Fruit fly (Drosophila melanogaster) whole organism, embryonic: Measurements from ENCODE around the gene CG17190.
A peak's percentile ranks its signal among the peaks of the same experiment; 100 is the strongest.

ENCODE experiments used
- B-H2 ChIP-seq: fragments of 200-800 bp; sonication (Bioruptor generic); optimal IDR thresholded peaks from 2 replicates; lab custom pipeline; 2018; ENCODE audit warnings: missing biosample characterization, mild to moderate bottlenecking, missing genetic modification characterization
- Bteb2 ChIP-seq: fragments of 200-800 bp; sonication (Bioruptor generic); optimal IDR thresholded peaks from 2 replicates; lab custom pipeline; 2016; ENCODE audit warnings: missing biosample characterization, missing genetic modification characterization
- CG10321 ChIP-seq: fragments of 200-800 bp; sonication (Bioruptor generic); IDR thresholded peaks from 2 replicates; pipeline ENCODE4 v1.3.6; 2022; ENCODE audit warnings: missing biosample characterization, missing genetic modification characterization
- CG11085 ChIP-seq: fragments of 200-800 bp; sonication (Bioruptor generic); IDR thresholded peaks from 2 replicates; pipeline ENCODE4 v1.3.6; 2022; ENCODE audit warnings: missing biosample characterization, missing genetic modification characterization
- CG11093 ChIP-seq: fragments of 200-800 bp; sonication (Bioruptor generic); IDR thresholded peaks from 3 replicates; pipeline ENCODE4 v1.3.6; 2022; ENCODE audit warnings: missing biosample characterization, missing genetic modification characterization
- CG12299 ChIP-seq: fragments of 200-800 bp; sonication (Bioruptor generic); optimal IDR thresholded peaks from 2 replicates; lab custom pipeline; 2018; ENCODE audit warnings: missing biosample characterization, mild to moderate bottlenecking, missing genetic modification characterization
- CG12942 ChIP-seq: fragments of 200-800 bp; sonication (Bioruptor generic); optimal IDR thresholded peaks from 3 replicates; lab custom pipeline; 2016; ENCODE audit warnings: missing biosample characterization, missing genetic modification characterization
- CG13424 ChIP-seq: fragments of 200-800 bp; sonication (Bioruptor generic); optimal IDR thresholded peaks from 2 replicates; lab custom pipeline; 2019; ENCODE audit warnings: missing biosample characterization, mild to moderate bottlenecking, missing genetic modification characterization, moderate library complexity
- CG14860 ChIP-seq: fragments of 200-800 bp; sonication (Bioruptor generic); IDR thresholded peaks from 3 replicates; pipeline ENCODE4 v1.3.6; 2022; ENCODE audit warnings: missing biosample characterization, missing genetic modification characterization; ENCODE audit not compliant: partially characterized antibody
- CG17612 ChIP-seq: fragments of 200-800 bp; sonication (Bioruptor generic); IDR thresholded peaks from 2 replicates; pipeline ENCODE4 v1.3.6; 2022; ENCODE audit warnings: missing biosample characterization, missing genetic modification characterization
- CG18011 ChIP-seq: fragments of 200-800 bp; sonication (Bioruptor generic); optimal IDR thresholded peaks from 2 replicates; lab custom pipeline; 2017; ENCODE audit warnings: missing biosample characterization, missing genetic modification characterization, mild to moderate bottlenecking, moderate library complexity, missing genotype
- CG18619 ChIP-seq: fragments of 200-800 bp; sonication (Bioruptor generic); optimal IDR thresholded peaks from 3 replicates; lab custom pipeline; 2017; ENCODE audit warnings: missing biosample characterization, mild to moderate bottlenecking, missing genetic modification characterization
- CG2116 ChIP-seq: fragments of 200-800 bp; sonication (Bioruptor generic); optimal IDR thresholded peaks from 3 replicates; lab custom pipeline; 2018; ENCODE audit warnings: missing biosample characterization, mild to moderate bottlenecking, missing genetic modification characterization
- CG2678 ChIP-seq: fragments of 200-800 bp; sonication (Bioruptor generic); optimal IDR thresholded peaks from 3 replicates; lab custom pipeline; 2019; ENCODE audit warnings: missing biosample characterization, mild to moderate bottlenecking, missing genetic modification characterization, moderate library complexity
- CG2875 ChIP-seq: fragments of 200-800 bp; sonication (Bioruptor generic); optimal IDR thresholded peaks from 2 replicates; lab custom pipeline; 2017; ENCODE audit warnings: missing biosample characterization, mild to moderate bottlenecking, missing genetic modification characterization, missing genetic modification reagents
- CG30020 ChIP-seq: fragments of 200-800 bp; optimal IDR thresholded peaks from 2 replicates; lab custom pipeline; 2019; ENCODE audit warnings: missing biosample characterization, mild to moderate bottlenecking, missing genetic modification characterization, moderate library complexity
- CG31365 ChIP-seq: fragments of 200-800 bp; sonication (Bioruptor generic); optimal IDR thresholded peaks from 2 replicates; lab custom pipeline; 2018; ENCODE audit warnings: missing biosample characterization, mild to moderate bottlenecking, missing genetic modification characterization
- CG42726 ChIP-seq: fragments of 200-800 bp; sonication (Bioruptor generic); IDR thresholded peaks from 2 replicates; pipeline ENCODE4 v1.3.6; 2022; ENCODE audit warnings: missing biosample characterization, missing genetic modification characterization; ENCODE audit not compliant: partially characterized antibody
- CG4404 ChIP-seq: fragments of 200-800 bp; sonication (Bioruptor generic); IDR thresholded peaks from 2 replicates; pipeline ENCODE4 v1.3.6; 2022; ENCODE audit warnings: missing biosample characterization, missing genetic modification characterization
- CG4617 ChIP-seq: fragments of 200-800 bp; sonication (Bioruptor generic); optimal IDR thresholded peaks from 3 replicates; lab custom pipeline; 2016; ENCODE audit warnings: missing biosample characterization, missing genetic modification characterization, borderline replicate concordance
- CG4854 ChIP-seq: fragments of 200-800 bp; sonication (Bioruptor generic); optimal IDR thresholded peaks from 2 replicates; lab custom pipeline; 2016; ENCODE audit warnings: missing biosample characterization, missing genetic modification characterization, inconsistent platforms
- CG7786 ChIP-seq: fragments of 200-800 bp; sonication (Bioruptor generic); optimal IDR thresholded peaks from 2 replicates; lab custom pipeline; 2016; ENCODE audit warnings: missing biosample characterization, missing genetic modification characterization
- CG8478 ChIP-seq: fragments of >200 bp; optimal IDR thresholded peaks from 2 replicates; lab custom pipeline; 2018
- CG8924 ChIP-seq: fragments of 200-800 bp; optimal IDR thresholded peaks from 3 replicates; lab custom pipeline; 2019; ENCODE audit warnings: missing biosample characterization, mild to moderate bottlenecking, missing genetic modification characterization, moderate library complexity
- CG9797 ChIP-seq: fragments of 200-800 bp; sonication (Bioruptor generic); optimal IDR thresholded peaks from 3 replicates; lab custom pipeline; 2018; ENCODE audit warnings: missing biosample characterization, mild to moderate bottlenecking, missing genetic modification characterization
- CTCF ChIP-seq: fragments of 200-800 bp; sonication (Bioruptor generic); optimal IDR thresholded peaks from 2 replicates; lab custom pipeline; 2017; ENCODE audit warnings: missing biosample characterization, mild to moderate bottlenecking, missing genetic modification characterization, moderate library complexity
- Doc2 ChIP-seq: fragments of 200-800 bp; sonication (Bioruptor generic); IDR thresholded peaks from 2 replicates; pipeline ENCODE4 v1.3.6; 2022; ENCODE audit warnings: missing biosample characterization, missing genetic modification characterization
- Fer2 ChIP-seq: fragments of 200-800 bp; sonication (Bioruptor generic); optimal IDR thresholded peaks from 2 replicates; lab custom pipeline; 2018; ENCODE audit warnings: missing biosample characterization, mild to moderate bottlenecking, missing genetic modification characterization, moderate library complexity
- Hr51 ChIP-seq, 2 experiments: fragments of 200-800 bp; sonication (Bioruptor generic); optimal IDR thresholded peaks; 2 replicates in 1 of 2; 3 replicates in 1 of 2; lab custom pipeline; 2016 to 2018; ENCODE audit warnings: missing biosample characterization in 2 of 2, missing genetic modification characterization in 2 of 2, mild to moderate bottlenecking in 1 of 2, moderate library complexity in 1 of 2
- NC2α ChIP-seq: fragments of 200-800 bp; sonication (Bioruptor generic); optimal IDR thresholded peaks from 2 replicates; lab custom pipeline; 2016; ENCODE audit warnings: missing biosample characterization, missing genetic modification characterization
- Neu2 ChIP-seq: fragments of 200-800 bp; sonication (Bioruptor generic); optimal IDR thresholded peaks from 3 replicates; lab custom pipeline; 2016; ENCODE audit warnings: missing biosample characterization, missing genetic modification characterization, borderline replicate concordance
- Nf-YA ChIP-seq: fragments of 200-800 bp; sonication (Bioruptor generic); IDR thresholded peaks from 2 replicates; pipeline ENCODE4 v1.3.6; 2022; ENCODE audit warnings: missing biosample characterization, missing genetic modification characterization
- Rfx ChIP-seq: fragments of 200-800 bp; sonication (Bioruptor generic); IDR thresholded peaks from 2 replicates; pipeline ENCODE4 v1.3.6; 2022; ENCODE audit warnings: missing biosample characterization, missing genetic modification characterization
- Usf ChIP-seq: fragments of 200-800 bp; sonication (Bioruptor generic); optimal IDR thresholded peaks from 2 replicates; lab custom pipeline; 2017; ENCODE audit warnings: missing genotype, missing biosample characterization, missing genetic modification characterization
- ab ChIP-seq: fragments of 200-800 bp; sonication (Bioruptor generic); optimal IDR thresholded peaks from 2 replicates; lab custom pipeline; 2016; ENCODE audit warnings: missing biosample characterization, missing genetic modification characterization
- ato ChIP-seq: fragments of 200-800 bp; sonication (Bioruptor generic); IDR thresholded peaks from 2 replicates; pipeline ENCODE4 v1.3.6; 2022; ENCODE audit warnings: missing biosample characterization, missing genetic modification characterization; ENCODE audit not compliant: partially characterized antibody
- bab2 ChIP-seq: fragments of 200-800 bp; sonication (Bioruptor generic); optimal IDR thresholded peaks from 2 replicates; lab custom pipeline; 2016; ENCODE audit warnings: missing biosample characterization, missing genetic modification characterization
- bigmax ChIP-seq: fragments of 200-800 bp; sonication (Bioruptor generic); optimal IDR thresholded peaks from 2 replicates; lab custom pipeline; 2018; ENCODE audit warnings: missing biosample characterization, mild to moderate bottlenecking, missing genetic modification characterization
- crol ChIP-seq: fragments of 200-800 bp; sonication (Bioruptor generic); IDR thresholded peaks from 2 replicates; pipeline ENCODE4 v1.3.6; 2022; ENCODE audit warnings: missing biosample characterization, missing genetic modification characterization
- dimm ChIP-seq: fragments of 200-800 bp; sonication (Bioruptor generic); IDR thresholded peaks from 2 replicates; pipeline ENCODE4 v1.3.6; 2022; ENCODE audit warnings: missing biosample characterization, missing genetic modification characterization
- fd102C ChIP-seq: fragments of 200-800 bp; sonication (Bioruptor generic); optimal IDR thresholded peaks from 2 replicates; lab custom pipeline; 2018; ENCODE audit warnings: missing biosample characterization, mild to moderate bottlenecking, missing genetic modification characterization, moderate library complexity
- gce ChIP-seq: fragments of 200-800 bp; sonication (Bioruptor generic); IDR thresholded peaks from 3 replicates; pipeline ENCODE4 v1.3.6; 2022; ENCODE audit warnings: missing biosample characterization, missing genetic modification characterization
- h ChIP-seq: fragments of >200 bp; optimal IDR thresholded peaks from 2 replicates; lab custom pipeline; 2017
- mld ChIP-seq: fragments of 200-800 bp; sonication (Bioruptor generic); IDR thresholded peaks from 3 replicates; pipeline ENCODE4 v1.3.6; 2022; ENCODE audit warnings: missing biosample characterization, missing genetic modification characterization; ENCODE audit not compliant: partially characterized antibody
- nerfin-2 ChIP-seq: fragments of 200-800 bp; sonication (Bioruptor generic); IDR thresholded peaks from 2 replicates; pipeline ENCODE4 v1.3.6; 2022; ENCODE audit warnings: missing biosample characterization, missing genetic modification characterization; ENCODE audit not compliant: partially characterized antibody
- p53 ChIP-seq: fragments of 200-800 bp; sonication (Bioruptor generic); optimal IDR thresholded peaks from 2 replicates; lab custom pipeline; 2016; ENCODE audit warnings: missing biosample characterization, missing genetic modification characterization
- pita ChIP-seq: fragments of 200-800 bp; sonication (Bioruptor generic); optimal IDR thresholded peaks from 2 replicates; lab custom pipeline; 2017; ENCODE audit warnings: missing biosample characterization, mild to moderate bottlenecking, missing genetic modification characterization
- scrt ChIP-seq: fragments of 200-800 bp; sonication (Bioruptor generic); optimal IDR thresholded peaks from 2 replicates; lab custom pipeline; 2018; ENCODE audit warnings: missing biosample characterization, mild to moderate bottlenecking, missing genetic modification characterization, moderate library complexity
- sim ChIP-seq: fragments of 200-800 bp; sonication (Bioruptor generic); IDR thresholded peaks from 2 replicates; pipeline ENCODE4 v1.3.6; 2022; ENCODE audit warnings: missing biosample characterization, missing genetic modification characterization
- slou ChIP-seq: fragments of 200-800 bp; sonication (Bioruptor generic); optimal IDR thresholded peaks from 3 replicates; lab custom pipeline; 2016; ENCODE audit warnings: missing biosample characterization, missing genetic modification characterization
- vnd ChIP-seq: fragments of 200-800 bp; sonication (Bioruptor generic); IDR thresholded peaks from 3 replicates; pipeline ENCODE4 v1.3.6; 2022; ENCODE audit warnings: missing biosample characterization, missing genetic modification characterization; ENCODE audit not compliant: partially characterized antibody
- wor ChIP-seq: fragments of 200-800 bp; sonication (Bioruptor generic); IDR thresholded peaks from 2 replicates; pipeline ENCODE4 v1.3.6; 2022; ENCODE audit warnings: missing biosample characterization, missing genetic modification characterization

Gene CG17190

dm6 chr3R:19998418-19998817 is 14.9 kb downstream of the CG17190 start (continued):
- TF ChIP-seq sim (GFP tag; lab: Robert Waterston, UW) = no peak
- no peak for TF ChIP-seq pita (GFP tag; lab: Kevin White, UChicago)
- TF ChIP-seq CTCF (GFP tag; lab: Kevin White, UChicago) = peak; percentile 33
- TF ChIP-seq CG30020 (tag; lab: Kevin White, UChicago) = peak; percentile 21
- 0 out of 3 replicates have a peak, but pooled peaks have one; percentile 46 for TF ChIP-seq CG11093 (GFP tag; lab: Robert Waterston, UW)
- peak; percentile 80 for TF ChIP-seq CG8924 (tag; lab: Kevin White, UChicago)
- TF ChIP-seq CG2678 (tag; lab: Kevin White, UChicago) = peak; percentile 73
- TF ChIP-seq CG12299 (tag; lab: Kevin White, UChicago) = peak; percentile 43
- peak in 1 of 2 experiments; percentile 68 for TF ChIP-seq Hr51 (GFP tag; optimal IDR thresholded peaks at IDR 0.05; lab: Kevin White, UChicago)
- TF ChIP-seq CG4854 (GFP tag; lab: Kevin White, UChicago) = peak; percentile 43
- peak; percentile 29; the same call in 1 of the 2 replicates for TF ChIP-seq CG10321 (GFP tag; lab: Robert Waterston, UW)
- no peak for TF ChIP-seq mld (GFP tag; lab: Robert Waterston, UW)
- TF ChIP-seq bigmax (GFP tag; lab: Kevin White, UChicago) = no peak
- no peak for TF ChIP-seq vnd (GFP tag; lab: Robert Waterston, UW)
- peak; percentile 72 for TF ChIP-seq wor (GFP tag; lab: Robert Waterston, UW)
- no peak for TF ChIP-seq h (lab: Kevin White, UChicago)
- 0 out of 3 replicates have a peak, but pooled peaks have one; percentile 46 for TF ChIP-seq gce
- peak; percentile 49 for TF ChIP-seq NC2α (GFP tag; lab: Kevin White, UChicago)
- no peak for TF ChIP-seq CG17612 (GFP tag; lab: Robert Waterston, UW)
- no peak for TF ChIP-seq p53
- TF ChIP-seq CG18619 (GFP tag; lab: Kevin White, UChicago) = peak; percentile 26
- TF ChIP-seq CG9797 = no peak
- TF ChIP-seq CG18011 (GFP tag; lab: Kevin White, UChicago) = no peak
- TF ChIP-seq CG2875 (GFP tag; lab: Kevin White, UChicago) = peak; percentile 75
- TF ChIP-seq ato = no peak
- peak; percentile 74 for TF ChIP-seq CG4404 (GFP tag; lab: Robert Waterston, UW)
- TF ChIP-seq ab = no peak
- peak; percentile 8 for TF ChIP-seq Fer2
- no peak for TF ChIP-seq CG2116 (GFP tag; lab: Kevin White, UChicago)
- TF ChIP-seq nerfin-2 (GFP tag; lab: Robert Waterston, UW) = no peak
- peak; percentile 70 for TF ChIP-seq Nf-YA (GFP tag; lab: Robert Waterston, UW)
- TF ChIP-seq CG12942 (GFP tag; lab: Kevin White, UChicago) = peak; percentile 59
- peak; percentile 59 for TF ChIP-seq Rfx (GFP tag; lab: Robert Waterston, UW)
- TF ChIP-seq scrt = peak; percentile 13
- peak; percentile 61 for TF ChIP-seq CG7786 (GFP tag; lab: Kevin White, UChicago)
- TF ChIP-seq Doc2 (GFP tag; lab: Robert Waterston, UW) = no peak
- no peak for TF ChIP-seq CG14860
- TF ChIP-seq dimm (GFP tag; lab: Robert Waterston, UW) = 0 out of 2 replicates have a peak, but pooled peaks have one; percentile 43
- TF ChIP-seq CG8478 (lab: Kevin White, UChicago) = no peak
- peak; percentile 35 for TF ChIP-seq CG4617 (GFP tag; lab: Kevin White, UChicago)
- TF ChIP-seq crol (GFP tag; lab: Robert Waterston, UW) = peak; percentile 13; the same call in 1 of the 2 replicates
- peak; percentile 74 for TF ChIP-seq CG13424 (tag; lab: Kevin White, UChicago)
- TF ChIP-seq Neu2 (GFP tag; lab: Kevin White, UChicago) = no peak
- TF ChIP-seq Usf (GFP tag; lab: Kevin White, UChicago) = peak; percentile 45
- TF ChIP-seq CG42726 (GFP tag; lab: Robert Waterston, UW) = no peak
- peak; percentile 56 for TF ChIP-seq bab2 (GFP tag; lab: Kevin White, UChicago)
- TF ChIP-seq B-H2 (GFP tag; lab: Kevin White, UChicago) = no peak
- no peak for TF ChIP-seq slou (GFP tag; lab: Kevin White, UChicago)
- TF ChIP-seq CG11085 (GFP tag; lab: Robert Waterston, UW) = no peak; the same call in 1 of the 2 replicates
- peak; percentile 51 for TF ChIP-seq Bteb2 (GFP tag; lab: Kevin White, UChicago)
- TF ChIP-seq fd102C (GFP tag; lab: Kevin White, UChicago) = no peak
- no peak for TF ChIP-seq CG31365 (tag; lab: Kevin White, UChicago)
